Worm (Caenorhabditis elegans): ENCODE results near the gene F46B3.7.

F46B3.7 gene

ce11 chrV:20609494-20609893, 9.0 kb downstream of the F46B3.7 start, which contains the start of gene grd-2:
grd-2 (plus strand) TSS chrV:20609794.
- no peak for TF ChIP-seq flh-1 (GFP tag; optimal IDR thresholded peaks at IDR 0.05)
- TF ChIP-seq sptf-1 (tag; optimal IDR thresholded peaks at IDR 0.05) = no peak
- TF ChIP-seq snpc-4 (tag; optimal IDR thresholded peaks at IDR 0.05) = no peak
- TF ChIP-seq pha-4 (tag; optimal IDR thresholded peaks at IDR 0.05) = no peak
- TF ChIP-seq ces-1 (GFP tag; optimal IDR thresholded peaks at IDR 0.05) = no peak
- TF ChIP-seq ceh-83 (GFP tag; optimal IDR thresholded peaks at IDR 0.05) = no peak

- no peak for TF ChIP-seq nhr-2 (tag; optimal IDR thresholded peaks at IDR 0.05)
- TF ChIP-seq bed-3 (GFP tag; optimal IDR thresholded peaks at IDR 0.05) = no peak
- TF ChIP-seq nhr-237 (tag; optimal IDR thresholded peaks at IDR 0.05) = no peak
- no peak for TF ChIP-seq ztf-11 (tag; optimal IDR thresholded peaks at IDR 0.05)
- TF ChIP-seq sem-2 (GFP tag; optimal IDR thresholded peaks at IDR 0.05) = no peak
- TF ChIP-seq hlh-1 (tag; optimal IDR thresholded peaks at IDR 0.05) = no peak
- TF ChIP-seq ham-2 (GFP tag; optimal IDR thresholded peaks at IDR 0.05) = no peak
- TF ChIP-seq snpc-4 (tag; optimal IDR thresholded peaks at IDR 0.05) = no peak
- TF ChIP-seq pha-4 (tag; optimal IDR thresholded peaks at IDR 0.05) = no peak
- TF ChIP-seq unc-39 (tag; optimal IDR thresholded peaks at IDR 0.05) = no peak
- no peak for TF ChIP-seq drap-1 (GFP tag; optimal IDR thresholded peaks at IDR 0.05)
- TF ChIP-seq cnd-1 (tag; optimal IDR thresholded peaks at IDR 0.05) = no peak
- no peak for TF ChIP-seq lin-32 (GFP tag; optimal IDR thresholded peaks at IDR 0.05)
- TF ChIP-seq unc-120 (tag; optimal IDR thresholded peaks at IDR 0.05; ENCODE audit: poor library complexity, severe bottlenecking) = no peak
- no peak for TF ChIP-seq mab-5 (tag; optimal IDR thresholded peaks at IDR 0.05)
- TF ChIP-seq elt-3 (tag; optimal IDR thresholded peaks at IDR 0.05) = no peak
- no peak for TF ChIP-seq ceh-39 (tag; optimal IDR thresholded peaks at IDR 0.05)
- no peak for TF ChIP-seq lsy-2 (tag; optimal IDR thresholded peaks at IDR 0.05)
- TF ChIP-seq flh-1 (GFP tag; optimal IDR thresholded peaks at IDR 0.05) = no peak
Measured at ce11 chrV:20608688-20609087, 9.8 kb downstream of the F46B3.7 start, which contains the start of gene ttr-12. ttr-12 (minus strand) TSS chrV:20608788.

ce11 chrV:20606617-20607016, 11.9 kb downstream of the F46B3.7 start, which contains the start of gene F46B3.23:
F46B3.23 (minus strand) TSS chrV:20606717.
- TF ChIP-seq drap-1 (GFP tag; optimal IDR thresholded peaks at IDR 0.05) (no peak), hlh-1 (tag; optimal IDR thresholded peaks at IDR 0.05) (no peak), nhr-237 (tag; optimal IDR thresholded peaks at IDR 0.05) (no peak), lsy-2 (tag; optimal IDR thresholded peaks at IDR 0.05) (no peak), ham-2 (GFP tag; optimal IDR thresholded peaks at IDR 0.05) (no peak), ces-1 (GFP tag; optimal IDR thresholded peaks at IDR 0.05) (no peak), snpc-4 (tag; optimal IDR thresholded peaks at IDR 0.05) (no peak), mab-5 (tag; optimal IDR thresholded peaks at IDR 0.05) (no peak), mep-1 (tag; optimal IDR thresholded peaks at IDR 0.05) (no peak), nhr-28 (tag; optimal IDR thresholded peaks at IDR 0.05) (no peak)

- peak; percentile 56 for TF ChIP-seq sptf-1 (tag; optimal IDR thresholded peaks at IDR 0.05)
Measured at ce11 chrV:20605812-20606211, 12.7 kb downstream of the F46B3.7 start.

ce11 chrV:20604606-20605155, 13.9 kb downstream of the F46B3.7 start, which contains the start of gene ttr-57:
ttr-57 (plus strand) TSS chrV:20605105.
- TF ChIP-seq elt-3 (tag; optimal IDR thresholded peaks at IDR 0.05) (no peak), sem-2 (GFP tag; optimal IDR thresholded peaks at IDR 0.05) (no peak), zip-8 (tag; optimal IDR thresholded peaks at IDR 0.05) (no peak), nhr-2 (tag; optimal IDR thresholded peaks at IDR 0.05) (no peak), nhr-28 (tag; optimal IDR thresholded peaks at IDR 0.05) (no peak), mab-5 (tag; optimal IDR thresholded peaks at IDR 0.05) (no peak), drap-1 (GFP tag; optimal IDR thresholded peaks at IDR 0.05) (no peak), mep-1 (tag; optimal IDR thresholded peaks at IDR 0.05) (no peak), M03D4.4 (tag; optimal IDR thresholded peaks at IDR 0.05) (no peak), sptf-1 (tag; optimal IDR thresholded peaks at IDR 0.05) (no peak), lin-13 (tag; optimal IDR thresholded peaks at IDR 0.05) (no peak), unc-62 (GFP tag; optimal IDR thresholded peaks at IDR 0.05) (no peak)

- no peak for TF ChIP-seq ceh-43 (GFP tag; optimal IDR thresholded peaks at IDR 0.05)
Measured at ce11 chrV:20603014-20603413, 15.5 kb downstream of the F46B3.7 start, which contains the start of gene ttr-11. ttr-11 (plus strand) TSS chrV:20603314.

All from whole organism, mixed stage, embryonic.